Fruit fly (Drosophila melanogaster) whole organism, embryonic: ENCODE data around the gene Pax.

Experiments
- Asciz ChIP-seq: fragments of 200-800 bp; sonication (Bioruptor generic); optimal IDR thresholded peaks from 2 replicates; lab custom pipeline; 2017; ENCODE audit warnings: missing biosample characterization, mild to moderate bottlenecking, missing genetic modification characterization, missing genetic modification reagents
- CG1024 ChIP-seq: fragments of 200-800 bp; sonication (Bioruptor generic); IDR thresholded peaks from 2 replicates; pipeline ENCODE4 v1.3.6; 2022; ENCODE audit warnings: missing biosample characterization, missing genetic modification characterization
- CG10267 ChIP-seq: fragments of 200-800 bp; sonication (Bioruptor generic); optimal IDR thresholded peaks from 2 replicates; lab custom pipeline; 2018; ENCODE audit warnings: missing biosample characterization, mild to moderate bottlenecking, missing genetic modification characterization, moderate library complexity
- CG10565 ChIP-seq: fragments of 200-800 bp; sonication (Bioruptor generic); optimal IDR thresholded peaks from 3 replicates; lab custom pipeline; 2016; ENCODE audit warnings: missing biosample characterization, mild to moderate bottlenecking, missing genetic modification characterization
- CG11696 ChIP-seq: fragments of 200-800 bp; sonication (Bioruptor generic); IDR thresholded peaks from 2 replicates; pipeline ENCODE4 v1.3.6; 2022; ENCODE audit warnings: missing biosample characterization, missing genetic modification characterization
- CG14860 ChIP-seq: fragments of 200-800 bp; sonication (Bioruptor generic); IDR thresholded peaks from 3 replicates; pipeline ENCODE4 v1.3.6; 2022; ENCODE audit warnings: missing biosample characterization, missing genetic modification characterization; ENCODE audit not compliant: partially characterized antibody
- CG15073 ChIP-seq: fragments of 200-800 bp; sonication (Bioruptor generic); optimal IDR thresholded peaks from 2 replicates; lab custom pipeline; 2016; ENCODE audit warnings: missing biosample characterization, missing genetic modification characterization
- CG2875 ChIP-seq: fragments of 200-800 bp; sonication (Bioruptor generic); optimal IDR thresholded peaks from 2 replicates; lab custom pipeline; 2017; ENCODE audit warnings: missing biosample characterization, mild to moderate bottlenecking, missing genetic modification characterization, missing genetic modification reagents
- CG3281 ChIP-seq: fragments of 200-800 bp; sonication (Bioruptor generic); optimal IDR thresholded peaks from 3 replicates; lab custom pipeline; 2017; ENCODE audit warnings: missing biosample characterization, mild to moderate bottlenecking, missing genetic modification characterization
- CG34224 ChIP-seq: fragments of 200-800 bp; sonication (Bioruptor generic); IDR thresholded peaks from 3 replicates; pipeline ENCODE4 v1.3.6; 2022; ENCODE audit warnings: missing biosample characterization, missing genetic modification characterization; ENCODE audit not compliant: partially characterized antibody
- CG42726 ChIP-seq: fragments of 200-800 bp; sonication (Bioruptor generic); IDR thresholded peaks from 2 replicates; pipeline ENCODE4 v1.3.6; 2022; ENCODE audit warnings: missing biosample characterization, missing genetic modification characterization; ENCODE audit not compliant: partially characterized antibody
- CG4360 ChIP-seq: fragments of 200-800 bp; sonication (Bioruptor generic); IDR thresholded peaks from 2 replicates; pipeline ENCODE4 v1.3.6; 2022; ENCODE audit warnings: missing biosample characterization, missing genetic modification characterization
- CG4424 ChIP-seq: fragments of 200-800 bp; sonication (Bioruptor generic); optimal IDR thresholded peaks from 3 replicates; lab custom pipeline; 2016; ENCODE audit warnings: missing biosample characterization, missing genetic modification characterization
- CG4707 ChIP-seq: fragments of 200-800 bp; sonication (Bioruptor generic); optimal IDR thresholded peaks from 2 replicates; lab custom pipeline; 2018; ENCODE audit warnings: missing biosample characterization, mild to moderate bottlenecking, missing genetic modification characterization, moderate library complexity
- CG6654 ChIP-seq: fragments of 200-800 bp; sonication (Bioruptor generic); optimal IDR thresholded peaks from 2 replicates; lab custom pipeline; 2017; ENCODE audit warnings: missing biosample characterization, mild to moderate bottlenecking, missing genetic modification characterization
- CG6765 ChIP-seq: fragments of 200-800 bp; sonication (Bioruptor generic); optimal IDR thresholded peaks from 3 replicates; lab custom pipeline; 2017; ENCODE audit warnings: missing biosample characterization, mild to moderate bottlenecking, missing genetic modification characterization
- CG8388 ChIP-seq: fragments of 200-800 bp; sonication (Bioruptor generic); optimal IDR thresholded peaks from 2 replicates; lab custom pipeline; 2019; ENCODE audit warnings: missing biosample characterization, mild to moderate bottlenecking, missing genetic modification characterization, moderate library complexity
- CG9797 ChIP-seq: fragments of 200-800 bp; sonication (Bioruptor generic); optimal IDR thresholded peaks from 3 replicates; lab custom pipeline; 2018; ENCODE audit warnings: missing biosample characterization, mild to moderate bottlenecking, missing genetic modification characterization
- D ChIP-seq, 2 experiments: fragments of 200-800 bp in 1 of 2; fragments of >200 bp in 1 of 2; sonication (Bioruptor generic) in 1 of 2; optimal IDR thresholded peaks; 2 replicates in 1 of 2; 3 replicates in 1 of 2; lab custom pipeline; 2017; ENCODE audit warnings: mild to moderate bottlenecking in 1 of 2, missing biosample characterization in 1 of 2, missing genetic modification characterization in 1 of 2, missing genetic modification reagents in 1 of 2
- Deaf1 ChIP-seq: fragments of 200-800 bp; optimal IDR thresholded peaks from 3 replicates; lab custom pipeline; 2019; ENCODE audit warnings: missing biosample characterization, mild to moderate bottlenecking, missing genetic modification characterization, moderate library complexity
- Ets97D ChIP-seq: fragments of 200-800 bp; sonication (Bioruptor generic); optimal IDR thresholded peaks from 3 replicates; lab custom pipeline; 2016; ENCODE audit warnings: missing biosample characterization, missing genetic modification characterization
- Fer1 ChIP-seq: fragments of 200-800 bp; sonication (Bioruptor generic); optimal IDR thresholded peaks from 2 replicates; lab custom pipeline; 2017; ENCODE audit warnings: missing biosample characterization, mild to moderate bottlenecking, missing genetic modification characterization
- HmgZ ChIP-seq: fragments of 200-800 bp; sonication (Bioruptor generic); optimal IDR thresholded peaks from 2 replicates; lab custom pipeline; 2018; ENCODE audit warnings: missing biosample characterization, mild to moderate bottlenecking, missing genetic modification characterization
- Hr3 ChIP-seq: fragments of 200-800 bp; sonication (Bioruptor generic); optimal IDR thresholded peaks from 3 replicates; lab custom pipeline; 2016; ENCODE audit warnings: missing biosample characterization, missing genetic modification characterization
- Hsf ChIP-seq: fragments of 200-800 bp; sonication (Bioruptor generic); optimal IDR thresholded peaks from 3 replicates; lab custom pipeline; 2016; ENCODE audit warnings: missing biosample characterization, missing genetic modification characterization
- Nf-YC ChIP-seq: fragments of 200-800 bp; optimal IDR thresholded peaks from 3 replicates; lab custom pipeline; 2019; ENCODE audit warnings: missing biosample characterization, mild to moderate bottlenecking, missing genetic modification characterization, moderate library complexity
- Rfx ChIP-seq: fragments of 200-800 bp; sonication (Bioruptor generic); IDR thresholded peaks from 2 replicates; pipeline ENCODE4 v1.3.6; 2022; ENCODE audit warnings: missing biosample characterization, missing genetic modification characterization
- Ssrp ChIP-seq: fragments of 200-800 bp; sonication (Bioruptor generic); optimal IDR thresholded peaks from 2 replicates; lab custom pipeline; 2018; ENCODE audit warnings: missing biosample characterization, mild to moderate bottlenecking, missing genetic modification characterization, moderate library complexity
- al ChIP-seq: fragments of 200-800 bp; sonication (Bioruptor generic); IDR thresholded peaks from 2 replicates; pipeline ENCODE4 v1.3.6; 2022; ENCODE audit warnings: missing biosample characterization, missing genetic modification characterization
- az2 ChIP-seq: fragments of 200-800 bp; sonication (Bioruptor generic); optimal IDR thresholded peaks from 3 replicates; lab custom pipeline; 2016; ENCODE audit warnings: missing biosample characterization, missing genetic modification characterization
- btn ChIP-seq: fragments of 200-800 bp; sonication (Bioruptor generic); optimal IDR thresholded peaks from 2 replicates; lab custom pipeline; 2016; ENCODE audit warnings: missing biosample characterization, missing genetic modification characterization
- ci ChIP-seq: fragments of 200-800 bp; sonication (Bioruptor generic); IDR thresholded peaks from 3 replicates; pipeline ENCODE4 v1.3.6; 2022; ENCODE audit warnings: missing biosample characterization, missing genetic modification characterization
- esg ChIP-seq: fragments of 200-800 bp; sonication (Bioruptor generic); conservative IDR thresholded peaks from 2 replicates; pipeline ENCODE4 v1.3.6; 2022; ENCODE audit warnings: missing biosample characterization, missing genetic modification characterization
- eyg ChIP-seq: fragments of 200-800 bp; sonication (Bioruptor generic); optimal IDR thresholded peaks from 3 replicates; lab custom pipeline; 2016; ENCODE audit warnings: missing biosample characterization, missing genetic modification characterization
- h ChIP-seq: fragments of >200 bp; optimal IDR thresholded peaks from 2 replicates; lab custom pipeline; 2017
- her ChIP-seq: fragments of 200-800 bp; sonication (Bioruptor generic); optimal IDR thresholded peaks from 2 replicates; lab custom pipeline; 2016; ENCODE audit warnings: missing biosample characterization, missing genetic modification characterization
- inv ChIP-seq: fragments of 200-800 bp; sonication (Bioruptor generic); IDR thresholded peaks from 2 replicates; pipeline ENCODE4 v1.3.6; 2022; ENCODE audit warnings: missing biosample characterization, missing genetic modification characterization; ENCODE audit not compliant: partially characterized antibody
- maf-S ChIP-seq: fragments of 200-800 bp; sonication (Bioruptor generic); optimal IDR thresholded peaks from 2 replicates; lab custom pipeline; 2016; ENCODE audit warnings: missing biosample characterization, missing genetic modification characterization
- mirr ChIP-seq: fragments of 200-800 bp; sonication (Bioruptor generic); optimal IDR thresholded peaks from 3 replicates; lab custom pipeline; 2018; ENCODE audit warnings: missing biosample characterization, mild to moderate bottlenecking, missing genetic modification characterization
- nerfin-1 ChIP-seq: fragments of 200-800 bp; sonication (Bioruptor generic); optimal IDR thresholded peaks from 3 replicates; lab custom pipeline; 2019; ENCODE audit warnings: missing biosample characterization, mild to moderate bottlenecking, missing genetic modification characterization, moderate library complexity
- pnt ChIP-seq: fragments of 200-800 bp; sonication (Bioruptor generic); optimal IDR thresholded peaks from 3 replicates; lab custom pipeline; 2016; ENCODE audit warnings: missing biosample characterization, missing genetic modification characterization
- salm ChIP-seq: fragments of 200-800 bp; sonication (Bioruptor generic); optimal IDR thresholded peaks from 2 replicates; lab custom pipeline; 2018; ENCODE audit warnings: missing biosample characterization, mild to moderate bottlenecking, missing genetic modification characterization
- sc ChIP-seq, 3 experiments: fragments of >200 bp in 2 of 3; fragments of 200-800 bp in 1 of 3; sonication (Bioruptor generic) in 1 of 3; optimal IDR thresholded peaks; 2 replicates in 2 of 3; 3 replicates in 1 of 3; lab custom pipeline; 2017; ENCODE audit warnings: mild to moderate bottlenecking in 1 of 3, missing biosample characterization in 1 of 3, missing genetic modification characterization in 1 of 3, missing genetic modification reagents in 1 of 3
- sens-2 ChIP-seq: fragments of 200-800 bp; sonication (Bioruptor generic); IDR thresholded peaks from 2 replicates; pipeline ENCODE4 v1.3.6; 2022; ENCODE audit warnings: missing biosample characterization, missing genetic modification characterization
- sisA ChIP-seq: fragments of 200-800 bp; sonication (Bioruptor generic); IDR thresholded peaks from 2 replicates; pipeline ENCODE4 v1.3.6; 2022; ENCODE audit warnings: missing biosample characterization, missing genetic modification characterization
- slp2 ChIP-seq: fragments of 200-800 bp; sonication (Bioruptor generic); optimal IDR thresholded peaks from 2 replicates; lab custom pipeline; 2016; ENCODE audit warnings: missing biosample characterization, missing genetic modification characterization
- so ChIP-seq: fragments of 200-800 bp; sonication (Bioruptor generic); IDR thresholded peaks from 3 replicates; pipeline ENCODE4 v1.3.6; 2022; ENCODE audit warnings: missing biosample characterization, missing genetic modification characterization
- tin ChIP-seq: fragments of 200-800 bp; sonication (Bioruptor generic); optimal IDR thresholded peaks from 3 replicates; lab custom pipeline; 2016; ENCODE audit warnings: missing biosample characterization, missing genetic modification characterization
- tx ChIP-seq: fragments of 200-800 bp; sonication (Bioruptor generic); optimal IDR thresholded peaks from 2 replicates; lab custom pipeline; 2016; ENCODE audit warnings: missing biosample characterization, missing genetic modification characterization
- usp ChIP-seq: fragments of >200 bp; optimal IDR thresholded peaks from 2 replicates; lab custom pipeline; 2017; ENCODE audit warnings: missing biosample characterization, missing genetic modification characterization

Gene Pax

DNA sequence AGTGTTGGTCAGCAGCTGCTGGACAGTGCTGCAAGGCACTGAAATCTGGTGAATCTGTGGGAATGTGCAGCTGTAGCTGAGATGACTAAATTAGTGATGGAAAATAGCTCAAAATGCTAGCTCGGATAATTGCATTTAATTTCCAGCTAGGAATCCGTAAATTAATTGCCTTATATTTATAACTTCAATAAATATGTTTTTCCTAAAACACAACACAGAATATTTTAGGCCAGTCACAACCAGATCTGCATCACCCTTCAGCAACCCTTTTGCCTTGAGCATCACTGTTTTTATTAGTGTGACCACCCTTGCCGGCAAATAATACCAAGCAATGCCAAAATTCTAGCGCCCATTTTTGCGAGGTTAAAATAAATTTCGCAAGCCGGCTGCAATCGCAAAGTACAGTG, 18.3 kb upstream of the Pax start, which contains the start of gene Hs2st (continued):
- TF ChIP-seq Ets97D (peak; percentile 89), CG14860 (GFP tag; lab: Robert Waterston, UW) (no peak), Asciz (GFP tag; lab: Kevin White, UChicago) (peak; percentile 62), CG1024 (GFP tag; lab: Robert Waterston, UW) (peak; percentile 59; the same call in 1 of the 2 replicates), btn (GFP tag; lab: Kevin White, UChicago) (peak; percentile 86), CG6654 (GFP tag; lab: Kevin White, UChicago) (peak; percentile 69), CG6765 (GFP tag; lab: Kevin White, UChicago) (peak; percentile 71), CG4360 (GFP tag; lab: Robert Waterston, UW) (no peak), Rfx (GFP tag; lab: Robert Waterston, UW) (peak; percentile 96), CG34224 (GFP tag; lab: Robert Waterston, UW) (no peak), maf-S (peak; percentile 95), Ssrp (tag; lab: Kevin White, UChicago) (peak; percentile 91), CG9797 (GFP tag; lab: Kevin White, UChicago) (peak; percentile 84), sisA (peak; percentile 96), CG2875 (peak; percentile 81), Nf-YC (tag; lab: Kevin White, UChicago) (peak; percentile 83), so (GFP tag; lab: Robert Waterston, UW) (peak; percentile 89; the same call in 1 of the 3 replicates), CG4424 (GFP tag; lab: Kevin White, UChicago) (peak; percentile 93), D (optimal IDR thresholded peaks at IDR 0.05; lab: Kevin White, UChicago) (no peak), D (GFP tag; optimal IDR thresholded peaks at IDR 0.05; lab: Kevin White, UChicago) (peak; percentile 83), tx (GFP tag; lab: Kevin White, UChicago) (peak; percentile 96), ci (peak; percentile 83), mirr (GFP tag; lab: Kevin White, UChicago) (peak; percentile 79), CG42726 (GFP tag; lab: Robert Waterston, UW) (no peak), eyg (GFP tag; lab: Kevin White, UChicago) (peak; percentile 84), CG10565 (peak; percentile 72), pnt (GFP tag; lab: Kevin White, UChicago) (peak; percentile 95), CG4707 (GFP tag; lab: Kevin White, UChicago) (peak; percentile 24), CG8388 (GFP tag; lab: Kevin White, UChicago) (peak; percentile 85), Hsf (peak; percentile 97), sc (optimal IDR thresholded peaks at IDR 0.05; lab: Kevin White, UChicago) (no peak), sc (GFP tag; optimal IDR thresholded peaks at IDR 0.05; lab: Kevin White, UChicago) (peak; percentile 81), slp2 (GFP tag; lab: Kevin White, UChicago) (peak; percentile 91), Hr3 (peak; percentile 97), tin (GFP tag; lab: Kevin White, UChicago) (peak; percentile 95), CG15073 (GFP tag; lab: Kevin White, UChicago) (peak; percentile 80), h (no peak), Fer1 (GFP tag; lab: Kevin White, UChicago) (peak; percentile 93), CG11696 (peak; percentile 55), az2 (GFP tag; lab: Kevin White, UChicago) (peak; percentile 94), inv (GFP tag; lab: Robert Waterston, UW) (peak; percentile 29; the same call in 1 of the 2 replicates), HmgZ (tag; lab: Kevin White, UChicago) (peak; percentile 96), nerfin-1 (tag; lab: Kevin White, UChicago) (peak; percentile 98), Deaf1 (tag; lab: Kevin White, UChicago) (no peak), al (peak; percentile 95), salm (tag; lab: Kevin White, UChicago) (peak; percentile 65), CG10267 (tag; lab: Kevin White, UChicago) (peak; percentile 99), usp (GFP tag; lab: Kevin White, UChicago) (no peak), CG3281 (GFP tag; lab: Kevin White, UChicago) (peak; percentile 90), esg (GFP tag; lab: Robert Waterston, UW) (peak; percentile 94), sens-2 (peak; percentile 76), her (GFP tag; lab: Kevin White, UChicago) (peak; percentile 86)
